Worm (Caenorhabditis elegans) whole organism, L4 larva: ENCODE measurements around the gene F01D5.3.

Experiments
- F26F4.8 ChIP-seq: fragments of 200-800 bp; sonication (Bioruptor generic); conservative IDR thresholded peaks from 2 replicates; pipeline ENCODE4 v1.3.6; 2022; ENCODE audit warnings: missing genetic modification characterization, missing compliant biosample characterization
- F49E8.2 ChIP-seq: sonication (generic microtip); optimal IDR thresholded peaks from 2 replicates; lab custom pipeline; 2016; ENCODE audit warnings: missing compliant biosample characterization, mild to moderate bottlenecking, missing genetic modification characterization, borderline replicate concordance
- T20F7.1 ChIP-seq: fragments of 200-800 bp; sonication (Bioruptor generic); optimal IDR thresholded peaks from 2 replicates; lab custom pipeline; 2018; ENCODE audit warnings: mild to moderate bottlenecking, missing genetic modification characterization, missing compliant biosample characterization
- aly-2 ChIP-seq: sonication (generic microtip); optimal IDR thresholded peaks from 2 replicates; lab custom pipeline; 2018; ENCODE audit warnings: missing biosample characterization, missing genetic modification characterization
- ceh-28 ChIP-seq: fragments of 150-350 bp; optimal IDR thresholded peaks from 2 replicates; lab custom pipeline; 2014; ENCODE audit warnings: missing biosample characterization, missing genetic modification reagents, missing genetic modification characterization
- ceh-62 ChIP-seq: sonication (generic microtip); optimal IDR thresholded peaks from 2 replicates; lab custom pipeline; 2017; ENCODE audit warnings: missing biosample characterization, missing genetic modification characterization
- ceh-82 ChIP-seq: sonication (generic microtip); optimal IDR thresholded peaks from 2 replicates; lab custom pipeline; 2017; ENCODE audit warnings: missing biosample characterization, missing genetic modification characterization
- ces-1 ChIP-seq: fragments of 150-350 bp; sonication (generic microtip); optimal IDR thresholded peaks from 4 replicates; lab custom pipeline; 2014; ENCODE audit warnings: missing biosample characterization, missing genetic modification reagents, missing genetic modification characterization
- cey-2 ChIP-seq: sonication (generic microtip); optimal IDR thresholded peaks from 3 replicates; lab custom pipeline; 2017; ENCODE audit warnings: missing genetic modification characterization, mild to moderate bottlenecking, missing compliant biosample characterization, antibody characterized with exemption, borderline replicate concordance; ENCODE audit not compliant: insufficient read depth
- daf-8 ChIP-seq: fragments of 200-800 bp; sonication (Bioruptor generic); IDR thresholded peaks from 2 replicates; pipeline ENCODE4 v1.3.6; 2022; ENCODE audit warnings: missing genetic modification characterization, missing compliant biosample characterization
- dmd-6 ChIP-seq: fragments of 200-800 bp; sonication (Bioruptor generic); IDR thresholded peaks from 2 replicates; pipeline ENCODE4 v1.3.6; 2022; ENCODE audit warnings: missing genetic modification reagents, missing genetic modification characterization, missing compliant biosample characterization
- dpl-1 ChIP-seq: fragments of 150-350 bp; optimal IDR thresholded peaks from 2 replicates; lab custom pipeline; 2014; ENCODE audit warnings: missing biosample characterization, missing genetic modification reagents, missing genetic modification characterization
- egl-27 ChIP-seq: sonication (generic microtip); optimal IDR thresholded peaks from 3 replicates; lab custom pipeline; 2017; ENCODE audit warnings: missing biosample characterization, missing genetic modification reagents, missing genetic modification characterization
- egl-43 ChIP-seq: fragments of 200-800 bp; sonication (Bioruptor generic); IDR thresholded peaks from 2 replicates; pipeline ENCODE4 v1.3.6; 2022; ENCODE audit warnings: missing genetic modification reagents, missing genetic modification characterization, missing compliant biosample characterization
- fkh-10 ChIP-seq: fragments of 150-350 bp; optimal IDR thresholded peaks from 2 replicates; lab custom pipeline; 2014; ENCODE audit warnings: missing biosample characterization, missing genetic modification reagents, missing genetic modification characterization
- fos-1 ChIP-seq: fragments of 150-350 bp; optimal IDR thresholded peaks from 2 replicates; lab custom pipeline; 2014; ENCODE audit warnings: missing biosample characterization, missing genetic modification characterization
- hif-1 ChIP-seq, 2 experiments: sonication (generic microtip); optimal IDR thresholded peaks; 2 replicates each; lab custom pipeline; 2016 to 2017; ENCODE audit warnings: missing compliant biosample characterization in 2 of 2, missing genetic modification characterization in 2 of 2, missing genetic modification reagents in 2 of 2, missing genotype in 2 of 2, mild to moderate bottlenecking in 1 of 2
- hmg-1.1 ChIP-seq: fragments of 200-800 bp; sonication (Bioruptor generic); IDR thresholded peaks from 2 replicates; pipeline ENCODE4 v1.3.6; 2022; ENCODE audit warnings: missing genetic modification reagents, missing genetic modification characterization, missing compliant biosample characterization
- lim-7 ChIP-seq: fragments of 200-800 bp; sonication (Bioruptor generic); IDR thresholded peaks from 2 replicates; pipeline ENCODE4 v1.3.6; 2022; ENCODE audit warnings: missing genetic modification characterization, missing compliant biosample characterization
- lin-1 ChIP-seq: fragments of 200-800 bp; sonication (Bioruptor generic); IDR thresholded peaks from 2 replicates; pipeline ENCODE4 v1.3.6; 2022; ENCODE audit warnings: missing genetic modification reagents, missing genetic modification characterization, missing compliant biosample characterization
- lin-13 ChIP-seq: fragments of 150-350 bp; optimal IDR thresholded peaks from 2 replicates; lab custom pipeline; 2014; ENCODE audit warnings: missing biosample characterization, missing genetic modification reagents, missing genetic modification characterization
- lin-15B ChIP-seq: fragments of 150-350 bp; sonication (generic microtip); optimal IDR thresholded peaks from 3 replicates; lab custom pipeline; 2014; ENCODE audit warnings: missing biosample characterization, missing genetic modification characterization
- lin-29 ChIP-seq: fragments of 200-800 bp; sonication (Bioruptor generic); IDR thresholded peaks from 2 replicates; pipeline ENCODE4 v1.3.6; 2022; ENCODE audit warnings: missing genetic modification reagents, missing genetic modification characterization, missing compliant biosample characterization
- lin-38 ChIP-seq: fragments of 200-800 bp; sonication (Bioruptor generic); IDR thresholded peaks from 2 replicates; pipeline ENCODE4 v1.3.6; 2022; ENCODE audit warnings: missing genetic modification reagents, missing genetic modification characterization, missing compliant biosample characterization
- lin-39 ChIP-seq: fragments of 150-350 bp; optimal IDR thresholded peaks from 2 replicates; lab custom pipeline; 2014; ENCODE audit warnings: missing biosample characterization, missing genetic modification reagents, missing genetic modification characterization
- lir-3 ChIP-seq: sonication (generic microtip); optimal IDR thresholded peaks from 2 replicates; lab custom pipeline; 2016; ENCODE audit warnings: mild to moderate bottlenecking, missing genetic modification characterization, missing compliant biosample characterization
- lsy-2 ChIP-seq, 2 experiments: fragments of 150-350 bp in 1 of 2; sonication (generic microtip) in 1 of 2; optimal IDR thresholded peaks; 2 replicates each; lab custom pipeline; 2014 to 2017; ENCODE audit warnings: missing biosample characterization in 2 of 2, missing genetic modification characterization in 2 of 2
- madf-5 ChIP-seq, 2 experiments: fragments of 200-800 bp; sonication (Bioruptor generic); IDR thresholded peaks; 2 replicates each; pipeline ENCODE4 v1.3.6; 2022; ENCODE audit warnings: missing compliant biosample characterization in 2 of 2, missing genetic modification characterization in 2 of 2
- madf-9 ChIP-seq: fragments of 200-800 bp; sonication (Bioruptor generic); conservative IDR thresholded peaks from 2 replicates; pipeline ENCODE4 v1.3.6; 2022; ENCODE audit warnings: missing genetic modification reagents, missing genetic modification characterization, missing compliant biosample characterization
- mdl-1 ChIP-seq, 2 experiments: fragments of 150-350 bp in 1 of 2; sonication (generic microtip) in 1 of 2; optimal IDR thresholded peaks; 2 replicates each; lab custom pipeline; 2014 to 2017; ENCODE audit warnings: missing biosample characterization in 2 of 2, missing genetic modification characterization in 2 of 2
- mep-1 ChIP-seq: fragments of 150-350 bp; sonication (generic microtip); optimal IDR thresholded peaks from 3 replicates; lab custom pipeline; 2014; ENCODE audit warnings: missing biosample characterization, missing genetic modification characterization
- mes-2 ChIP-seq: sonication (generic microtip); optimal IDR thresholded peaks from 2 replicates; lab custom pipeline; 2016; ENCODE audit warnings: missing genotype, mild to moderate bottlenecking, missing genetic modification characterization, missing compliant biosample characterization; ENCODE audit not compliant: poor library complexity, severe bottlenecking
- nhr-10 ChIP-seq: fragments of 150-350 bp; optimal IDR thresholded peaks from 2 replicates; lab custom pipeline; 2014; ENCODE audit warnings: missing biosample characterization, missing genetic modification characterization
- nhr-11 ChIP-seq: fragments of 150-350 bp; optimal IDR thresholded peaks from 2 replicates; lab custom pipeline; 2014; ENCODE audit warnings: missing biosample characterization, missing genetic modification characterization
- nhr-28 ChIP-seq: fragments of 150-350 bp; optimal IDR thresholded peaks from 2 replicates; lab custom pipeline; 2014; ENCODE audit warnings: missing biosample characterization, missing genetic modification characterization
- nhr-42 ChIP-seq: fragments of 200-800 bp; sonication (Bioruptor generic); IDR thresholded peaks from 2 replicates; pipeline ENCODE4 v1.3.6; 2022; ENCODE audit warnings: missing genetic modification characterization, missing compliant biosample characterization
- nhr-48 ChIP-seq: sonication (generic microtip); optimal IDR thresholded peaks from 2 replicates; lab custom pipeline; 2016; ENCODE audit warnings: mild to moderate bottlenecking, missing genetic modification characterization, missing compliant biosample characterization
- nhr-6 ChIP-seq: fragments of 150-350 bp; optimal IDR thresholded peaks from 2 replicates; lab custom pipeline; 2014; ENCODE audit warnings: missing biosample characterization, missing genetic modification characterization
- nhr-77 ChIP-seq: fragments of 150-350 bp; optimal IDR thresholded peaks from 2 replicates; lab custom pipeline; 2014; ENCODE audit warnings: missing biosample characterization, missing genetic modification characterization
- php-3 ChIP-seq: fragments of 200-800 bp; sonication (Bioruptor generic); IDR thresholded peaks from 2 replicates; pipeline ENCODE4 v1.3.6; 2022; ENCODE audit warnings: missing genetic modification reagents, missing genetic modification characterization, missing compliant biosample characterization
- pqm-1 ChIP-seq: sonication (generic microtip); optimal IDR thresholded peaks from 2 replicates; lab custom pipeline; 2017; ENCODE audit warnings: missing biosample characterization, missing genetic modification characterization
- rbr-2 ChIP-seq: sonication (generic microtip); optimal IDR thresholded peaks from 2 replicates; lab custom pipeline; 2016; ENCODE audit warnings: missing genotype, missing genetic modification characterization, missing compliant biosample characterization
- set-16 ChIP-seq: fragments of 200-800 bp; sonication (Bioruptor generic); IDR thresholded peaks from 2 replicates; pipeline ENCODE4 v1.3.6; 2022; ENCODE audit warnings: missing genetic modification reagents, missing genetic modification characterization, missing compliant biosample characterization
- skn-1 ChIP-seq: fragments of 150-350 bp; optimal IDR thresholded peaks from 2 replicates; lab custom pipeline; 2014; ENCODE audit warnings: missing biosample characterization, missing genetic modification characterization
- snpc-1.2 ChIP-seq: fragments of 200-800 bp; sonication (Bioruptor generic); IDR thresholded peaks from 2 replicates; pipeline ENCODE4 v1.3.6; 2022; ENCODE audit warnings: missing genetic modification reagents, missing genetic modification characterization, missing compliant biosample characterization
- spr-3 ChIP-seq: fragments of 200-800 bp; sonication (Bioruptor generic); optimal IDR thresholded peaks from 2 replicates; lab custom pipeline; 2018; ENCODE audit warnings: mild to moderate bottlenecking, missing genetic modification characterization, missing compliant biosample characterization
- unc-130 ChIP-seq: sonication (generic microtip); optimal IDR thresholded peaks from 2 replicates; lab custom pipeline; 2016; ENCODE audit warnings: missing genetic modification reagents, missing genetic modification characterization, missing compliant biosample characterization
- vab-7 ChIP-seq: fragments of 200-800 bp; sonication (Bioruptor generic); IDR thresholded peaks from 2 replicates; pipeline ENCODE4 v1.3.6; 2022; ENCODE audit warnings: missing genetic modification reagents, missing genetic modification characterization, missing compliant biosample characterization
- zip-11 ChIP-seq: fragments of 200-800 bp; sonication (Bioruptor generic); IDR thresholded peaks from 2 replicates; pipeline ENCODE4 v1.3.6; 2022; ENCODE audit warnings: missing genetic modification characterization, missing compliant biosample characterization
- ztf-7 ChIP-seq: fragments of 150-350 bp; optimal IDR thresholded peaks from 2 replicates; lab custom pipeline; 2014; ENCODE audit warnings: missing biosample characterization, missing genetic modification characterization

F01D5.3 gene

DNA sequence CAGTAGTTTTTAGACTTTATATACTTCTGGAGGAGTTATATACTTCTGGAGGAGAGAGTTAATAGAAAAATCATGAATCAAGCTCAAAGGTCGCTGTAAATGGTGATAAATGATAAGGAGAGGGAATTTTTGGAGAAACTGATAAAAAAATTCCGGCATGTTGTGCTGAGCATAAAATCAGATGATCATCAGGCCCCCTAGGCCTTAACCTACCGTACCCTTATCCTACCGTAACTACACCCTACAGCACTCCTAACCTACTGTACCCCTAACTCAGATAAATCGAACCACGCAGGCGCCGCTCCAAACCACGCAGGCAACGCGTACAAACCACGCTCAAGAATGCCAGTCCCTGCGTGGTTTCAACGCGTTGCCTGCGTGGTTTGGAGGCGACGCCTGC lies at the start of gene F01D5.3:
Gene F01D5.3, minus strand, starts transcription at position 101 of the 400 bp plus-strand sequence.
- TF ChIP-seq pqm-1 (peak; percentile 41), nhr-28 (tag; lab: Kevin White, UChicago) (peak; percentile 7)

DNA sequence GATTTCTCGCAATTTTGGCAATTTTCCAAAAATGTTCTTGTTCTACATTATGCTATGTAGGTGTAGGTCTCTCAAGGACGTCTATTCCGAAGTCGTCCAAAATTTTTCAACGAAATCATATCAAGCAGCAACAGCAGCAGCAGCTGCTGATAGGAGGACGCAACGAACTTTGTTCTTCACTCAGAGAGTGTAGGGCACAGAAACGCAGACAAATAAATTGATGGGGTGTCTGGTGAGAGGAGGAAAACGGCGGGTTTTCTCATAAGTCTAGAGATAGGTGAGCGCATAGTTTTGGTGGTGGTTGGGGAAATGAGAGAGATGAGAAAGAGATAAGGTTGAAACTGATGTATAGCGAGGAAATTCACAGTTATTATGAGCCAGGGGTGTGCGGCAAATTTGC lies 49.2 kb upstream of the F01D5.3 start:
- TF ChIP-seq rbr-2 (no peak), F26F4.8 (GFP tag; lab: Robert Waterston, UW) (no peak), egl-27 (no peak), mes-2 (tag; lab: Kevin White, UChicago) (peak; percentile 66), lir-3 (tag; lab: Kevin White, UChicago) (no peak), hif-1 (tag; optimal IDR thresholded peaks at IDR 0.05; lab: Kevin White, UChicago) (peak in 1 of 2 experiments; percentile 15), skn-1 (no peak), nhr-77 (peak; percentile 96), spr-3 (no peak), daf-8 (GFP tag; lab: Robert Waterston, UW) (no peak), madf-9 (no peak), vab-7 (GFP tag; lab: Robert Waterston, UW) (no peak), snpc-1.2 (GFP tag; lab: Robert Waterston, UW) (no peak), egl-43 (GFP tag; lab: Robert Waterston, UW) (no peak), lsy-2 (tag; optimal IDR thresholded peaks at IDR 0.05; lab: Kevin White, UChicago) (peak in 1 of 2 experiments; percentile 60), lin-29 (GFP tag; lab: Robert Waterston, UW) (no peak), nhr-10 (tag; lab: Kevin White, UChicago) (no peak), aly-2 (tag; lab: Kevin White, UChicago) (no peak), F49E8.2 (tag; lab: Kevin White, UChicago) (no peak), fkh-10 (GFP tag; lab: Kevin White, UChicago) (no peak), pqm-1 (peak; percentile 82), unc-130 (GFP tag; lab: Kevin White, UChicago) (no peak), ces-1 (GFP tag; lab: Kevin White, UChicago) (no peak), nhr-11 (tag; lab: Kevin White, UChicago) (no peak), set-16 (GFP tag; lab: Robert Waterston, UW) (no peak), ceh-82 (tag; lab: Kevin White, UChicago) (no peak), ceh-28 (tag; lab: Kevin White, UChicago) (no peak), ceh-62 (tag; lab: Kevin White, UChicago) (no peak), dmd-6 (peak; percentile 92), hmg-1.1 (GFP tag; lab: Robert Waterston, UW) (no peak), lin-39 (tag; lab: Kevin White, UChicago) (no peak), T20F7.1 (GFP tag; lab: Kevin White, UChicago) (no peak), lin-13 (GFP tag; lab: Kevin White, UChicago) (peak; percentile 15), zip-11 (GFP tag; lab: Robert Waterston, UW) (no peak), ztf-7 (tag; lab: Kevin White, UChicago) (no peak), lim-7 (GFP tag; lab: Robert Waterston, UW) (no peak), lin-15B (tag; lab: Kevin White, UChicago) (no peak), lin-38 (GFP tag; lab: Robert Waterston, UW) (no peak), nhr-42 (GFP tag; lab: Robert Waterston, UW) (no peak), dpl-1 (GFP tag; lab: Kevin White, UChicago) (peak; percentile 26), fos-1 (tag; lab: Kevin White, UChicago) (no peak), nhr-6 (tag; lab: Kevin White, UChicago) (no peak), lin-1 (GFP tag; lab: Robert Waterston, UW) (no peak), cey-2 (no peak), nhr-48 (tag; lab: Kevin White, UChicago) (peak; percentile 72), madf-5 (GFP tag; IDR thresholded peaks at IDR 0.05; lab: Robert Waterston, UW) (no peak), mep-1 (peak; percentile 12), mdl-1 (tag; optimal IDR thresholded peaks at IDR 0.05; lab: Kevin White, UChicago) (peak; percentile 56 to 91), php-3 (no peak)
